Worm (Caenorhabditis elegans) whole organism, midembryonic: ENCODE measurements around the gene lact-6.

Experiments
- T22C8.4 ChIP-seq: fragments of 200-800 bp; sonication (Bioruptor generic); IDR thresholded peaks from 2 replicates; pipeline ENCODE4 v1.3.6; 2022; ENCODE audit warnings: missing genetic modification characterization, missing compliant biosample characterization
- cog-1 ChIP-seq: sonication (generic microtip); optimal IDR thresholded peaks from 2 replicates; lab custom pipeline; 2016; ENCODE audit warnings: missing genetic modification characterization, missing compliant biosample characterization
- flt-1 ChIP-seq: fragments of 200-800 bp; sonication (Bioruptor generic); IDR thresholded peaks from 2 replicates; pipeline ENCODE4 v1.3.6; 2022; ENCODE audit warnings: missing genetic modification characterization, missing compliant biosample characterization
- klf-2 ChIP-seq: fragments of 200-800 bp; sonication (Bioruptor generic); conservative IDR thresholded peaks from 2 replicates; pipeline ENCODE4 v1.3.6; 2022; ENCODE audit warnings: missing genetic modification reagents, missing genetic modification characterization, missing compliant biosample characterization
- tab-1 ChIP-seq: fragments of 200-800 bp; sonication (Bioruptor generic); IDR thresholded peaks from 2 replicates; pipeline ENCODE4 v1.3.6; 2022; ENCODE audit warnings: missing genetic modification characterization, missing compliant biosample characterization

ce11 chrIV:17435228-17435627, 4.0 kb upstream of the lact-6 start:
- no peak for TF ChIP-seq flt-1
- no peak for TF ChIP-seq klf-2 (GFP tag; lab: Robert Waterston, UW)
- TF ChIP-seq T22C8.4 (GFP tag; lab: Robert Waterston, UW): no peak
- no peak for TF ChIP-seq tab-1 (GFP tag; lab: Robert Waterston, UW)
- no peak for TF ChIP-seq cog-1
